Worm (Caenorhabditis elegans) whole organism, late embryonic: ENCODE results near the gene dhrr-1.

Experiments used
- T23F11.4 ChIP-seq: fragments of 200-800 bp; sonication (Bioruptor generic); optimal IDR thresholded peaks from 2 replicates; lab custom pipeline; 2018; ENCODE audit warnings: mild to moderate bottlenecking, missing genetic modification characterization, missing compliant biosample characterization
- Y22D7AL.16 ChIP-seq: sonication (generic microtip); optimal IDR thresholded peaks from 2 replicates; lab custom pipeline; 2016; ENCODE audit warnings: missing genetic modification characterization, missing compliant biosample characterization
- ceh-19 ChIP-seq: fragments of 200-800 bp; sonication (Bioruptor generic); optimal IDR thresholded peaks from 2 replicates; lab custom pipeline; 2018; ENCODE audit warnings: mild to moderate bottlenecking, missing genetic modification characterization, missing compliant biosample characterization
- ceh-24 ChIP-seq: sonication (generic microtip); optimal IDR thresholded peaks from 2 replicates; lab custom pipeline; 2016; ENCODE audit warnings: mild to moderate bottlenecking, missing genetic modification characterization, missing compliant biosample characterization
- ceh-30 ChIP-seq: fragments of 150-350 bp; optimal IDR thresholded peaks from 2 replicates; lab custom pipeline; 2014; ENCODE audit warnings: missing biosample characterization, missing genetic modification characterization
- ceh-31 ChIP-seq: sonication (generic microtip); optimal IDR thresholded peaks from 2 replicates; lab custom pipeline; 2016; ENCODE audit warnings: missing genetic modification characterization, missing compliant biosample characterization
- ceh-34 ChIP-seq: sonication (generic microtip); optimal IDR thresholded peaks from 2 replicates; lab custom pipeline; 2016; ENCODE audit warnings: mild to moderate bottlenecking, missing genetic modification characterization, missing compliant biosample characterization
- ceh-45 ChIP-seq: fragments of 200-800 bp; sonication (Bioruptor generic); IDR thresholded peaks from 2 replicates; pipeline ENCODE4 v1.3.6; 2022; ENCODE audit warnings: missing genetic modification reagents, missing genetic modification characterization, missing compliant biosample characterization
- dmd-4 ChIP-seq: sonication (generic microtip); optimal IDR thresholded peaks from 2 replicates; lab custom pipeline; 2016; ENCODE audit warnings: borderline replicate concordance, missing genetic modification characterization, missing compliant biosample characterization
- elt-2 ChIP-seq: sonication (generic microtip); optimal IDR thresholded peaks from 2 replicates; lab custom pipeline; 2016; ENCODE audit warnings: missing genetic modification reagents, missing genetic modification characterization, missing compliant biosample characterization
- elt-4 ChIP-seq: sonication (generic microtip); optimal IDR thresholded peaks from 2 replicates; lab custom pipeline; 2016; ENCODE audit warnings: missing genetic modification characterization, missing compliant biosample characterization
- ets-4 ChIP-seq: sonication (generic microtip); optimal IDR thresholded peaks from 2 replicates; lab custom pipeline; 2016; ENCODE audit warnings: missing genetic modification characterization, missing compliant biosample characterization
- eyg-1 ChIP-seq: sonication (generic microtip); optimal IDR thresholded peaks from 2 replicates; lab custom pipeline; 2016; ENCODE audit warnings: missing genotype, missing genetic modification characterization, missing compliant biosample characterization
- fkh-10 ChIP-seq: fragments of 150-350 bp; optimal IDR thresholded peaks from 2 replicates; lab custom pipeline; 2014; ENCODE audit warnings: missing biosample characterization, missing genetic modification reagents, missing genetic modification characterization
- fkh-6 ChIP-seq: sonication (generic microtip); optimal IDR thresholded peaks from 2 replicates; lab custom pipeline; 2016; ENCODE audit warnings: missing genetic modification characterization, missing compliant biosample characterization
- hlh-13 ChIP-seq: fragments of 200-800 bp; sonication (Bioruptor generic); optimal IDR thresholded peaks from 2 replicates; lab custom pipeline; 2018; ENCODE audit warnings: mild to moderate bottlenecking, missing genetic modification characterization, missing compliant biosample characterization
- hlh-15 ChIP-seq: sonication (generic microtip); optimal IDR thresholded peaks from 2 replicates; lab custom pipeline; 2016; ENCODE audit warnings: missing genetic modification characterization, missing compliant biosample characterization
- hlh-6 ChIP-seq: sonication (generic microtip); optimal IDR thresholded peaks from 2 replicates; lab custom pipeline; 2016; ENCODE audit warnings: missing genotype, missing genetic modification characterization, missing compliant biosample characterization
- hlh-8 ChIP-seq: sonication (generic microtip); optimal IDR thresholded peaks from 2 replicates; lab custom pipeline; 2016; ENCODE audit warnings: missing genotype, missing genetic modification characterization, missing compliant biosample characterization
- lim-6 ChIP-seq: sonication (generic microtip); optimal IDR thresholded peaks from 2 replicates; lab custom pipeline; 2016; ENCODE audit warnings: missing genetic modification characterization, missing compliant biosample characterization
- lin-11 ChIP-seq: fragments of 200-800 bp; sonication (Bioruptor generic); optimal IDR thresholded peaks from 2 replicates; lab custom pipeline; 2018; ENCODE audit warnings: mild to moderate bottlenecking, missing genetic modification characterization, missing compliant biosample characterization
- mec-3 ChIP-seq: sonication (generic microtip); optimal IDR thresholded peaks from 2 replicates; lab custom pipeline; 2016; ENCODE audit warnings: borderline replicate concordance, missing genetic modification characterization, missing compliant biosample characterization
- pag-3 ChIP-seq: sonication (generic microtip); optimal IDR thresholded peaks from 2 replicates; lab custom pipeline; 2016; ENCODE audit warnings: missing compliant biosample characterization, missing genetic modification characterization, borderline replicate concordance
- pat-9 ChIP-seq: fragments of 200-800 bp; sonication (Bioruptor generic); optimal IDR thresholded peaks from 2 replicates; lab custom pipeline; 2018; ENCODE audit warnings: mild to moderate bottlenecking, missing genetic modification characterization, moderate library complexity, missing compliant biosample characterization
- pha-4 ChIP-seq: fragments of 150-350 bp; optimal IDR thresholded peaks from 2 replicates; lab custom pipeline; 2018; ENCODE audit warnings: missing biosample characterization, missing genetic modification reagents, missing genetic modification characterization
- pqm-1 ChIP-seq: sonication (generic microtip); optimal IDR thresholded peaks from 2 replicates; lab custom pipeline; 2016; ENCODE audit warnings: missing genetic modification characterization, missing compliant biosample characterization
- pros-1 ChIP-seq: fragments of 150-350 bp; optimal IDR thresholded peaks from 2 replicates; lab custom pipeline; 2014; ENCODE audit warnings: missing biosample characterization, missing genetic modification reagents, missing genetic modification characterization
- ref-2 ChIP-seq: sonication (generic microtip); optimal IDR thresholded peaks from 2 replicates; lab custom pipeline; 2016; ENCODE audit warnings: missing genetic modification characterization, missing compliant biosample characterization
- sox-2 ChIP-seq: fragments of 200-800 bp; sonication (Bioruptor generic); IDR thresholded peaks from 2 replicates; pipeline ENCODE4 v1.3.6; 2022; ENCODE audit warnings: missing genetic modification reagents, missing genetic modification characterization, missing compliant biosample characterization
- tbx-2 ChIP-seq: sonication (generic microtip); optimal IDR thresholded peaks from 2 replicates; lab custom pipeline; 2016; ENCODE audit warnings: missing genetic modification characterization, missing compliant biosample characterization
- ttx-3 ChIP-seq: sonication (generic microtip); optimal IDR thresholded peaks from 2 replicates; lab custom pipeline; 2016; ENCODE audit warnings: missing genetic modification reagents, missing genetic modification characterization, missing compliant biosample characterization
- unc-3 ChIP-seq, 2 experiments: fragments of 200-800 bp in 1 of 2; sonication (Bioruptor generic) in 1 of 2; sonication (generic microtip) in 1 of 2; conservative IDR thresholded peaks in 1 of 2; optimal IDR thresholded peaks in 1 of 2; 2 replicates each; pipeline versions ENCODE4 v1.3.6 to Lab custom; 2016 to 2022; ENCODE audit warnings: missing compliant biosample characterization in 2 of 2, missing genetic modification characterization in 2 of 2, missing genetic modification reagents in 1 of 2
- unc-42 ChIP-seq: sonication (generic microtip); optimal IDR thresholded peaks from 2 replicates; lab custom pipeline; 2016; ENCODE audit warnings: missing genotype, missing genetic modification characterization, missing compliant biosample characterization
- zip-5 ChIP-seq: sonication (generic microtip); optimal IDR thresholded peaks from 2 replicates; lab custom pipeline; 2016; ENCODE audit warnings: missing genetic modification characterization, missing compliant biosample characterization

Gene dhrr-1

DNA sequence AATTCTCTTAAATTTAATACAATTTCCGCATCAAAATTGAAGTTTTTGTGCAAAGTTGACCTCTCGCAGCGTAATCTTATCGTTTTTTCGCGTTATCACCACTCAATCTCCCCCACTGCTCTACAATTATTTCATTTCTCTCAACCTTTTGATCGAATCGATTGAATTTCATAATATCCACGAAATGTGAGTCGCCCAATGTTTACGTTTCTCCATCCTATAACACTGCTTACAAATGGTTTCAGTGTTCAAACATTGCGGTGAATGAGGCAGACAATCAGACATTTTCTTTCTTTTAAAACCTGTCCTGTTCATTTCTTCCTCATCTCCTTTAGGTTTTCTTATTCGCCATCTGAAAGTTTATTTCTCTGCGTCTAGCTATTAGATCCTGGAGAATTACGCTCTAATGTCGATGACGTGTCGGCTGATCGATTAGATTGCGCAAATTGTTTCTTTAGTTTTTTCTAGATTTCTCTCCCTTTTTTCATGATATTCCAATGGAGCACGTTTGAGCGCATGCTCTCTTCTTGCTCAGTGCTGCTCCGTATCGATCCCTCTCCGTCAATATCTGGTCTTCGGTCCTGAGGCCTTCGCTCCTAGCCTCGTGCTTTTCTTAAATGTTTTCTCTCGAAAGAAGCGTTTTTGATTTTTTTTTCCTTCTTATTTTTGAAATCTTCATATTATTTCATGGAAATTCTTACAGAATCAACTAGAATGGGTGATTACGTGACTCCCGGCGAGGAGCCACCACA is 39.4 kb upstream of the dhrr-1 start, which contains the start of gene unc-32 (continued):
- TF ChIP-seq ceh-31 (tag; lab: Kevin White, UChicago) (peak; percentile 65), ref-2 (tag; lab: Kevin White, UChicago) (no peak), pha-4 (tag; lab: Kevin White, UChicago) (no peak), hlh-13 (GFP tag; lab: Kevin White, UChicago) (no peak), elt-2 (tag; lab: Kevin White, UChicago) (peak; percentile 31), ceh-30 (tag; lab: Kevin White, UChicago) (no peak), hlh-6 (tag; lab: Kevin White, UChicago) (no peak)

DNA sequence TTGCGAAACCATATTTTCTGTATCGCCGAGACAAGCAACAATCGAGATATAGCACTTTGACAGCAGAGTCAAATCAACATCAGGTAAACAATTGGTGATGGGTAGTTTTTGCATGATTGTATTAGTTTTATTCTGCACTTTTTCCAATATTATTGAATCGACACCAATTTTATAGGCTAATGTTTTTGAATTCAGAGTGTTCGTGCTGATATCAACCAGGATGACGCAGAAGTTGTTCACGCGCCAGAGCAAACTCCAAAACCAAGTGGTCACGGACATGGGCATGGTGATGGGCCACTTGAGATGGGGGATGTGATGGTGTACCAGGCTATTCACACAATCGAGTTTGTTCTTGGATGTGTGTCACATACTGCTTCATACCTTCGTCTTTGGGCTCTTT is 34.3 kb upstream of the dhrr-1 start:
- TF ChIP-seq elt-4 (tag; lab: Kevin White, UChicago) (no peak), mec-3 (tag; lab: Kevin White, UChicago) (no peak), eyg-1 (tag; lab: Kevin White, UChicago) (no peak), sox-2 (GFP tag; lab: Robert Waterston, UW) (no peak), hlh-15 (no peak), pha-4 (tag; lab: Kevin White, UChicago) (no peak)

DNA sequence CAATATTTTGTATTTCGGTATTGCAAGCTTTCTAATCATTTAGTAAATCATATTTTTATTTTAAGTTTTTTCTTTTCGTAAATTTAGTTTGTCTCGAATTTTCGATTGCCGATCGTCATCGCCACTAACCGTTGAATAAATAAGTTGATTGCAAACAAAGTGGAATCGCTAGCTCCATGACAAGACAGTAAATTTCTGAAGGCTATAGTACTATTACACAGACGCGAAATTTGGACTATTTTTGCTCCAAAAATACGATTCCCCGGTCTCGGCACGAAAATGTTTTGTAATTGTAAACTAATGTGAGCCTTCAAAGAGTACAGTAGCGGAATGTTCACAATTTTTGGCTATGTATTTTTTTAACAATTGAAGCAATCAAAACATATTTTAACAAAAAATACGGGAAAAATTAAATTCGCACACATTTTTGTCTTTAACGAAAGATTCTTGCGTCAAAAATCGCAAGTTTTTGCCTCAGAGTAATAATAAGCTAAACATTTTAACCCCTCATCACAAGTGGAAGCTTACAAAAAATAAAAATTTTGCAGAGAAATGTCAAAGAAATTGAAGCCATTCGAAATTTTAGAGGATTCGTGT is 32.8 kb upstream of the dhrr-1 start, which contains the start of gene tpk-1:
TSS of gene tpk-1 (plus strand) at position 547 of the 597 bp plus-strand sequence.
- TF ChIP-seq ttx-3 (tag; lab: Kevin White, UChicago): no peak
- TF ChIP-seq pqm-1 (tag; lab: Kevin White, UChicago): no peak
- no peak for TF ChIP-seq hlh-8 (tag; lab: Kevin White, UChicago)
- no peak for TF ChIP-seq ref-2 (tag; lab: Kevin White, UChicago)
- no peak for TF ChIP-seq T23F11.4 (GFP tag; lab: Kevin White, UChicago)
- no peak for TF ChIP-seq ceh-19 (GFP tag; lab: Kevin White, UChicago)
- TF ChIP-seq lim-6 (tag; lab: Kevin White, UChicago): no peak
- no peak for TF ChIP-seq pha-4 (tag; lab: Kevin White, UChicago)
- no peak for TF ChIP-seq Y22D7AL.16
- TF ChIP-seq unc-42 (tag; lab: Kevin White, UChicago): no peak
- TF ChIP-seq ceh-24 (tag; lab: Kevin White, UChicago): no peak
- TF ChIP-seq fkh-10 (GFP tag; lab: Kevin White, UChicago): no peak
- TF ChIP-seq fkh-6 (tag; lab: Kevin White, UChicago): no peak
- TF ChIP-seq hlh-6 (tag; lab: Kevin White, UChicago): no peak
- no peak for TF ChIP-seq ceh-30 (tag; lab: Kevin White, UChicago)
- no peak for TF ChIP-seq pros-1 (tag; lab: Kevin White, UChicago)
- no peak for TF ChIP-seq ceh-34 (tag; lab: Kevin White, UChicago)
- TF ChIP-seq tbx-2: no peak
- no peak for TF ChIP-seq pag-3 (tag; lab: Kevin White, UChicago)
- TF ChIP-seq elt-4 (tag; lab: Kevin White, UChicago): no peak
- TF ChIP-seq, all 69 proteins: peak for 0

DNA sequence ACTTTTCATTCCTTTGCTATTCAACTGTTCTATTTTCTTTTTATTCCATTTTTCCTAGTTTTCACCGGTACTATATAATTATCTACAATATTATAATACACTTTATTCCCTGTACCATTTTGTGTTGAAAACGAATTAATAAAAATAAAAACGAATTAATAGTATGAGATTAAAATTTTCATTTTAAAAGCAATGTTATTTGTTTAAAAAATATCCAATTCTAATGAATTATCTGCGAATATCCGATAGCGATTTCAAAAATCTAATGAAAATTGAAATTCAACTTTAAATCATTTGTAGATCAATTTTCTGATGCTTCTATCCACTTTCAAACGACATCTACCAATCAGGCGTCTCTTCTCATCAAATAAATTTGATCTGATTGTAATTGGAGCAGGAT is 31.0 kb upstream of the dhrr-1 start, which contains the start of gene trxr-2:
TSS of gene trxr-2 (plus strand) at position 301 of the 400 bp plus-strand sequence.
- TF ChIP-seq unc-42 (tag; lab: Kevin White, UChicago) (no peak), lin-11 (no peak), zip-5 (tag; lab: Kevin White, UChicago) (no peak), ceh-45 (GFP tag; lab: Robert Waterston, UW) (no peak), dmd-4 (tag; lab: Kevin White, UChicago) (no peak), ceh-24 (tag; lab: Kevin White, UChicago) (no peak), unc-3 (GFP tag; conservative IDR thresholded peaks at IDR 0.05; lab: Robert Waterston, UW) (no peak), unc-3 (tag; optimal IDR thresholded peaks at IDR 0.05; lab: Kevin White, UChicago) (no peak), mec-3 (tag; lab: Kevin White, UChicago) (no peak), pat-9 (tag; lab: Kevin White, UChicago) (no peak), ets-4 (no peak)
